Worm (Caenorhabditis elegans): Measurements from ENCODE around the gene ZK512.4.

Gene ZK512.4

DNA sequence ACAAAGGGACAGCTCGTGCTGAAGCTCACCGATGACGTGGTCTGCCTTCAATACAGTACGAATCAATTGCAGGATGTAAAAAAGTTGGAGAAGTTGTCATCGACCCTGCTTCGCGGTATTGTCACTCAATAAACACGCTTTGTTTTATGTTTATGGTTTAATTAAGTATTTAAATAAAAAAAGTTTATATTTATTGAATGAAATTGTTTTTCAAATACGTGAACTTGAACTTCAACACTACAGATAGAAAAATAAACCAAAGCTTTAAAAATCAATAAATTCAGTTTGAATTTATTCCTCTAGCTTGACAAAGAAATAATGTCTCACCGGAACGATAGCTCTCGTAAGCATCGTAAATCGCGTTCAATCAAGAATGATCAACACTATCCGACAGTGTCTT is 625 bp downstream of the ZK512.4 start, which contains the start of gene ZK512.8 (continued):
- TF ChIP-seq unc-30 (tag; optimal IDR thresholded peaks at IDR 0.05), result no peak
- no peak for TF ChIP-seq fos-1 (tag; optimal IDR thresholded peaks at IDR 0.05)
- no peak for TF ChIP-seq ceh-90 (tag; optimal IDR thresholded peaks at IDR 0.05)
- TF ChIP-seq zip-4 (GFP tag; optimal IDR thresholded peaks at IDR 0.05), result no peak

ce11 chrIII:9149132-9149531 is 4.0 kb downstream of the ZK512.4 start:
- TF ChIP-seq ceh-88 (GFP tag; IDR thresholded peaks at IDR 0.05) (no peak), dpl-1 (GFP tag; optimal IDR thresholded peaks at IDR 0.05) (no peak), ztf-11 (tag; optimal IDR thresholded peaks at IDR 0.05) (no peak), egl-13 (tag; optimal IDR thresholded peaks at IDR 0.05) (no peak), mep-1 (tag; optimal IDR thresholded peaks at IDR 0.05) (no peak), pqm-1 (tag; optimal IDR thresholded peaks at IDR 0.05) (no peak)

- peak; percentile 11 for TF ChIP-seq C16A3.4 (tag; optimal IDR thresholded peaks at IDR 0.05)
- TF ChIP-seq zag-1 (tag; optimal IDR thresholded peaks at IDR 0.05), result no peak
- TF ChIP-seq ceh-88 (GFP tag; IDR thresholded peaks at IDR 0.05), result no peak
- peak; percentile 89 for TF ChIP-seq pag-3 (tag; optimal IDR thresholded peaks at IDR 0.05; ENCODE audit: borderline replicate concordance, insufficient read depth)
- TF ChIP-seq nhr-47 (tag; optimal IDR thresholded peaks at IDR 0.05), result no peak
- TF ChIP-seq unc-30 (tag; optimal IDR thresholded peaks at IDR 0.05), result no peak
- peak; percentile 4 for TF ChIP-seq lin-39 (tag; optimal IDR thresholded peaks at IDR 0.05)
- TF ChIP-seq hlh-4 (tag; optimal IDR thresholded peaks at IDR 0.05), result no peak
- TF ChIP-seq nhr-71 (tag; optimal IDR thresholded peaks at IDR 0.05), result peak; percentile 55
- peak; percentile 6 to 52 for TF ChIP-seq lsy-2 (tag; optimal IDR thresholded peaks at IDR 0.05)
- peak; percentile 82 for TF ChIP-seq lin-14 (GFP tag; optimal IDR thresholded peaks at IDR 0.05)
- TF ChIP-seq mep-1 (tag; optimal IDR thresholded peaks at IDR 0.05), result peak; percentile 40
- no peak for TF ChIP-seq nhr-237 (tag; optimal IDR thresholded peaks at IDR 0.05)
- peak in 1 of 2 experiments; percentile 16 for TF ChIP-seq mdl-1 (tag; optimal IDR thresholded peaks at IDR 0.05)
- no peak for TF ChIP-seq lir-3 (tag; optimal IDR thresholded peaks at IDR 0.05; ENCODE audit: poor library complexity)
- peak; percentile 29 for TF ChIP-seq snu-23 (GFP tag; optimal IDR thresholded peaks at IDR 0.05)
- no peak for TF ChIP-seq ztf-4 (tag; optimal IDR thresholded peaks at IDR 0.05)
- TF ChIP-seq nhr-20 (tag; optimal IDR thresholded peaks at IDR 0.05), result peak; percentile 25
- TF ChIP-seq fkh-4 (tag; optimal IDR thresholded peaks at IDR 0.05; ENCODE audit: borderline replicate concordance), result peak; percentile 1
- TF ChIP-seq dpl-1 (GFP tag; optimal IDR thresholded peaks at IDR 0.05), result peak in 1 of 3 experiments; percentile 2
- TF ChIP-seq snpc-4 (tag; optimal IDR thresholded peaks at IDR 0.05), result no peak
- TF ChIP-seq rnt-1 (tag; optimal IDR thresholded peaks at IDR 0.05), result peak; percentile 64
- no peak for TF ChIP-seq ces-1 (GFP tag; optimal IDR thresholded peaks at IDR 0.05)
- no peak for TF ChIP-seq elt-3 (tag; optimal IDR thresholded peaks at IDR 0.05)
- peak; percentile 22; the same call in 1 of the 2 replicates for TF ChIP-seq nhr-19 (GFP tag; conservative IDR thresholded peaks at IDR 0.05)
- TF ChIP-seq nhr-76 (tag; optimal IDR thresholded peaks at IDR 0.05), result no peak
- TF ChIP-seq fkh-8 (tag; optimal IDR thresholded peaks at IDR 0.05), result no peak
Measured at ce11 chrIII:9151782-9152181, 6.6 kb downstream of the ZK512.4 start.

DNA sequence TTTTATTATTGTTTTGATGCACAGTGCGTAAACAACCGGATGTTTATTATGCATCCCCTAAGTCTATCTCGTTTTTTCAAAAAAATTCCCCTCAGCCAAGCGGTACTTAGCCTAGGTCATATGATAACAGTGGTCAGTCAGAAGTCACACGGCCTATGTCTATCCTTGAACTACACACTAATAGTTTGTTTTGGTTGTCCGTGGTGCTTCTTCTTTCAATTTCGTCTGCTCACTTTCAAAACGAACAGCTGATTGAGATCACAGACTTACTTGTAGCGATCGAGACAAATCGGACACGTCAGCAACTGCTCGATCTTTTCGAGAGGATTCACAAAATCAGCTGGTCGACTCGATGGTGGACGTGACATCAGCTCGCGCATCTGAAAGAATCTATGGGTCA is 7.8 kb downstream of the ZK512.4 start:
- TF ChIP-seq lsy-2 (tag; optimal IDR thresholded peaks at IDR 0.05) (peak in 1 of 2 experiments; percentile 42), hlh-17 (GFP tag; optimal IDR thresholded peaks at IDR 0.05; ENCODE audit: borderline replicate concordance) (no peak), nhr-11 (tag; optimal IDR thresholded peaks at IDR 0.05) (no peak), efl-1 (optimal IDR thresholded peaks at IDR 0.05) (no peak), efl-1 (GFP tag; optimal IDR thresholded peaks at IDR 0.05 in 1 of 2) (peak; percentile 10 to 94), mab-9 (GFP tag; IDR thresholded peaks at IDR 0.05) (no peak), nhr-90 (tag; optimal IDR thresholded peaks at IDR 0.05; ENCODE audit: poor library complexity) (no peak), mef-2 (tag; optimal IDR thresholded peaks at IDR 0.05) (no peak), lin-15B (tag; optimal IDR thresholded peaks at IDR 0.05) (no peak), nhr-71 (tag; optimal IDR thresholded peaks at IDR 0.05) (peak; percentile 40), lin-14 (GFP tag; optimal IDR thresholded peaks at IDR 0.05) (peak; percentile 40), rnt-1 (tag; optimal IDR thresholded peaks at IDR 0.05) (peak; percentile 46), snu-23 (GFP tag; optimal IDR thresholded peaks at IDR 0.05) (no peak)
